Worm (Caenorhabditis elegans): ENCODE results near the gene AC3.12.

DNA sequence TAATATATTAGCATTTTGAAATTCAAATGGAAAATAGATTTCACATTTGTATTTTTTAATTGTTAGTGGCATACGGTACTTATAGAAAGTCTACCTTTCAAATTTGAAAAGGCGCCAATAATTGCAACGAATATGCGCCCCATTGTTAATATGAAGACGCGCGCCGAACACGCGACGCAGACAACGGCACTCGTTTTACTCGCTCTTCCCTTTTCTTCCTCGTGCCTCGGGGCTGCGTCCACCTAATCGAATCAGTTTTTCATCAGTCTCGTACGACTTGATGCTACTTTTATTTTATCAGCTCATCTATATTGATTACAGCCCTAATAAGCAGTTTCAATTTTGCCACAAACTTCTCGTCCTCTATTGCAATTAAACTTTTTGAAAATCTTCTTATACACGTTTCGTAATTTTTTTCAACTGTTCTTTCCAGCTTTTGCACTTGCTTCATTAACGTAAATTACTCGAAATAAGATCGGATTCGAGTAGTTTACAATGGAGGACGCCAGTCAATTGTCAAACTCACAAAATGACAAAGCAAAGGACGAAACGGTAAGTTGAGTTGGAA, 17.3 kb downstream of the AC3.12 start, which contains the start of gene cash-1:
- TF ChIP-seq ceh-36 (tag; optimal IDR thresholded peaks at IDR 0.05): no peak
- no peak for TF ChIP-seq hmbx-1 (tag; optimal IDR thresholded peaks at IDR 0.05)
- no peak for TF ChIP-seq sea-1 (GFP tag; conservative IDR thresholded peaks at IDR 0.05)
- no peak for TF ChIP-seq ets-7 (tag; optimal IDR thresholded peaks at IDR 0.05)
- TF ChIP-seq ama-1 (optimal IDR thresholded peaks at IDR 0.05): no peak

Measured in whole organism, early embryonic.